Fruit fly (Drosophila melanogaster) whole organism, embryonic: ENCODE measurements around the gene Tsp33B.

Experiments used
- CG10147 ChIP-seq: fragments of 200-800 bp; sonication (Bioruptor generic); optimal IDR thresholded peaks from 2 replicates; lab custom pipeline; 2019; ENCODE audit warnings: missing biosample characterization, mild to moderate bottlenecking, missing genetic modification characterization, moderate library complexity
- CG10267 ChIP-seq: fragments of 200-800 bp; sonication (Bioruptor generic); optimal IDR thresholded peaks from 2 replicates; lab custom pipeline; 2018; ENCODE audit warnings: missing biosample characterization, mild to moderate bottlenecking, missing genetic modification characterization, moderate library complexity
- CG10654 ChIP-seq: fragments of 200-800 bp; sonication (Bioruptor generic); optimal IDR thresholded peaks from 2 replicates; lab custom pipeline; 2016; ENCODE audit warnings: missing biosample characterization, missing genetic modification characterization
- CG10959 ChIP-seq: fragments of 200-800 bp; sonication (Bioruptor generic); IDR thresholded peaks from 2 replicates; pipeline ENCODE4 v1.3.6; 2022; ENCODE audit warnings: missing biosample characterization, missing genetic modification characterization
- CG11456 ChIP-seq: fragments of 200-800 bp; sonication (Bioruptor generic); IDR thresholded peaks from 3 replicates; pipeline ENCODE4 v1.3.6; 2022; ENCODE audit warnings: missing biosample characterization, missing genetic modification characterization
- CG14710 ChIP-seq: fragments of 200-800 bp; sonication (Bioruptor generic); optimal IDR thresholded peaks from 3 replicates; lab custom pipeline; 2019; ENCODE audit warnings: missing biosample characterization, mild to moderate bottlenecking, missing genetic modification characterization, moderate library complexity
- CG16863 ChIP-seq: fragments of 200-800 bp; sonication (Bioruptor generic); optimal IDR thresholded peaks from 3 replicates; lab custom pipeline; 2016; ENCODE audit warnings: missing biosample characterization, missing genetic modification characterization
- CG17328 ChIP-seq: fragments of 200-800 bp; sonication (Bioruptor generic); IDR thresholded peaks from 2 replicates; pipeline ENCODE4 v1.3.6; 2022; ENCODE audit warnings: missing biosample characterization, missing genetic modification characterization
- CG34422 ChIP-seq: fragments of 200-800 bp; sonication (Bioruptor generic); IDR thresholded peaks from 3 replicates; pipeline ENCODE4 v1.3.6; 2022; ENCODE audit warnings: missing biosample characterization, missing genetic modification characterization
- CG4404 ChIP-seq: fragments of 200-800 bp; sonication (Bioruptor generic); IDR thresholded peaks from 2 replicates; pipeline ENCODE4 v1.3.6; 2022; ENCODE audit warnings: missing biosample characterization, missing genetic modification characterization
- CG8290 ChIP-seq, 3 experiments: fragments of 200-800 bp; sonication (Bioruptor generic); optimal IDR thresholded peaks; 2 replicates each; lab custom pipeline; 2016 to 2019; ENCODE audit warnings: missing biosample characterization in 3 of 3, missing genetic modification characterization in 3 of 3, mild to moderate bottlenecking in 2 of 3, moderate library complexity in 1 of 3
- Deaf1 ChIP-seq: fragments of 200-800 bp; optimal IDR thresholded peaks from 3 replicates; lab custom pipeline; 2019; ENCODE audit warnings: missing biosample characterization, mild to moderate bottlenecking, missing genetic modification characterization, moderate library complexity
- Dll ChIP-seq: fragments of 200-800 bp; sonication (Bioruptor generic); IDR thresholded peaks from 4 replicates; pipeline ENCODE4 v1.3.6; 2022; ENCODE audit warnings: missing biosample characterization, missing genetic modification characterization; ENCODE audit not compliant: partially characterized antibody
- Ets65A ChIP-seq: fragments of 200-800 bp; sonication (Bioruptor generic); peaks from one replicate; lab custom pipeline; 2016; ENCODE audit warnings: missing biosample characterization, missing genetic modification characterization
- Spps ChIP-seq: fragments of 200-800 bp; sonication (Bioruptor generic); optimal IDR thresholded peaks from 2 replicates; lab custom pipeline; 2018; ENCODE audit warnings: missing biosample characterization, mild to moderate bottlenecking, missing genetic modification characterization
- Sry-δ ChIP-seq: fragments of 200-800 bp; sonication (Bioruptor generic); optimal IDR thresholded peaks from 2 replicates; lab custom pipeline; 2016; ENCODE audit warnings: missing biosample characterization, missing genetic modification characterization
- bcd ChIP-seq: fragments of 200-800 bp; sonication (Bioruptor generic); optimal IDR thresholded peaks from 2 replicates; lab custom pipeline; 2017; ENCODE audit warnings: missing biosample characterization, mild to moderate bottlenecking, missing genetic modification characterization
- ci ChIP-seq: fragments of 200-800 bp; sonication (Bioruptor generic); IDR thresholded peaks from 3 replicates; pipeline ENCODE4 v1.3.6; 2022; ENCODE audit warnings: missing biosample characterization, missing genetic modification characterization
- crp ChIP-seq, 2 experiments: fragments of 200-800 bp; sonication (Bioruptor generic); optimal IDR thresholded peaks; 2 replicates in 1 of 2; 3 replicates in 1 of 2; lab custom pipeline; 2017; ENCODE audit warnings: missing biosample characterization in 2 of 2, missing genetic modification characterization in 2 of 2, mild to moderate bottlenecking in 1 of 2, moderate library complexity in 1 of 2
- ewg ChIP-seq: fragments of 200-800 bp; sonication (Bioruptor generic); optimal IDR thresholded peaks from 3 replicates; lab custom pipeline; 2017; ENCODE audit warnings: mild to moderate bottlenecking, missing biosample characterization, missing genetic modification reagents, missing genetic modification characterization
- gro ChIP-seq: fragments of 200-800 bp; sonication (Bioruptor generic); optimal IDR thresholded peaks from 2 replicates; lab custom pipeline; 2016; ENCODE audit warnings: missing biosample characterization, missing genetic modification characterization
- h ChIP-seq: fragments of >200 bp; optimal IDR thresholded peaks from 2 replicates; lab custom pipeline; 2017
- mam ChIP-seq: fragments of 200-800 bp; sonication (Bioruptor generic); optimal IDR thresholded peaks from 3 replicates; lab custom pipeline; 2016; ENCODE audit warnings: missing biosample characterization, missing genetic modification characterization
- otp ChIP-seq: fragments of 200-800 bp; sonication (Bioruptor generic); IDR thresholded peaks from 3 replicates; pipeline ENCODE4, ENCODE4 v1.3.6; 2022; ENCODE audit warnings: missing biosample characterization, missing genetic modification characterization
- peb ChIP-seq: fragments of 200-800 bp; sonication (Bioruptor generic); IDR thresholded peaks from 2 replicates; pipeline ENCODE4 v1.3.6; 2022; ENCODE audit warnings: missing biosample characterization, missing genetic modification characterization
- row ChIP-seq: fragments of 200-800 bp; sonication (Bioruptor generic); IDR thresholded peaks from 3 replicates; pipeline ENCODE4 v1.3.6; 2022; ENCODE audit warnings: missing biosample characterization, missing genetic modification characterization
- sisA ChIP-seq: fragments of 200-800 bp; sonication (Bioruptor generic); IDR thresholded peaks from 2 replicates; pipeline ENCODE4 v1.3.6; 2022; ENCODE audit warnings: missing biosample characterization, missing genetic modification characterization
- stwl ChIP-seq: fragments of 200-800 bp; sonication (Bioruptor generic); optimal IDR thresholded peaks from 3 replicates; lab custom pipeline; 2018; ENCODE audit warnings: missing biosample characterization, mild to moderate bottlenecking, missing genetic modification characterization, moderate library complexity
- tio ChIP-seq: fragments of 200-800 bp; sonication (Bioruptor generic); optimal IDR thresholded peaks from 2 replicates; lab custom pipeline; 2017; ENCODE audit warnings: missing biosample characterization, missing genetic modification characterization, inconsistent platforms
- usp ChIP-seq: fragments of >200 bp; optimal IDR thresholded peaks from 2 replicates; lab custom pipeline; 2017; ENCODE audit warnings: missing biosample characterization, missing genetic modification characterization
- zen ChIP-seq: fragments of 200-800 bp; sonication (Bioruptor generic); optimal IDR thresholded peaks from 3 replicates; lab custom pipeline; 2018; ENCODE audit warnings: missing biosample characterization, mild to moderate bottlenecking, missing genetic modification characterization, moderate library complexity

Gene Tsp33B

dm6 chr2L:11793986-11794385 lies 1.8 kb upstream of the Tsp33B start, which contains the start of gene CG14937 (continued):
- TF ChIP-seq Dll (peak; percentile 41; the same call in 1 of the 4 replicates), zen (peak; percentile 76), Sry-δ (peak; percentile 42), CG4404 (GFP tag; lab: Robert Waterston, UW) (no peak)

DNA sequence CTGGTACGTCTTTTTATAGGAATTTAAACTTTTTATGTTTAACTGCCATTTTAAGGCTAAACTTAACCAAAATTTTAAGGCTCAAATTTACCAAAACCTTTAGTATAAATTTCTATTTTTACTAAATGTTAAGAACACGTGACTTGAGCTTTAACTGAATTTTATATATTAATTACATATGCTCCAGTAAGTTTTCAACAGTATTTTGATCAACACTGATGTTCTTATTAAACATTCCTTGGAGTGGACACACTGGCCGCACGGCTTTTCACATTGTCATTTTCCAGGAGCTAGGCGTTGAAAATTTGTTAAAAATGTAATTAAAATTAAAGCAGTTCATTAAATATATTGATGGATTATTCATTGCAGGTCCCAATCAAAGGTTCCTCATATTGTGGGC lies 2.5 kb downstream of the Tsp33B start, which contains the start of gene CG14932:
Gene CG14932 (plus strand): TSS at position 230 of the 400 bp plus-strand sequence.
- peak; percentile 39 for TF ChIP-seq stwl (tag; lab: Kevin White, UChicago)
- TF ChIP-seq CG14710: peak; percentile 95
- TF ChIP-seq ewg (GFP tag; lab: Kevin White, UChicago): no peak
- TF ChIP-seq CG10267: peak; percentile 24
- TF ChIP-seq, all 482 proteins: peak for 3

dm6 chr2L:11788034-11788433 lies 4.1 kb downstream of the Tsp33B start, which contains the start of gene CG14931:
Gene CG14931 (plus strand): TSS chr2L:11788334.
- TF ChIP-seq ci: no peak
- TF ChIP-seq mam (GFP tag; lab: Kevin White, UChicago): no peak
- no peak for TF ChIP-seq otp

DNA sequence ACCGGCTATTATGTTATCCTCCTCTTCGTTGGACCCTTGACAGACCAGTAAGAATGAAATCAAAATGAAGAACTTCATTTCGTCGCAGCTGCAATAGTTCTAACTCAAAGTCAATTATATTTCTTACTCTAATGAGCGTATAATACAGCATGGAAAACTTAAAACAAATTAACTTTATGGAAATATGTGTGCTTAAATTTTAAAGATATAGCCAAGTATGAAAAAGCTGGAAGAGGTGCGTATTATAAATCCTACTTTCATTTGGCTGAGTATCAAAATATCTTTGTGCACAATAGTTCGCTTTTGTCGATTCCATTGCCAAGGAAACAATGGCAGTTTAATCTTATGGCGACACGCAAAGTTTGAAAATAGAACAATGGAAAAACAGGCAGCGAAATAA lies 37.8 kb downstream of the Tsp33B start, which contains the start of gene Sfp33A1:
Gene Sfp33A1 (minus strand): TSS at position 101 of the 400 bp plus-strand sequence.
- TF ChIP-seq Ets65A (GFP tag; lab: Kevin White, UChicago) (peak; percentile 25), CG10654 (GFP tag; lab: Kevin White, UChicago) (no peak)

dm6 chr2L:11753922-11754321 lies 38.2 kb downstream of the Tsp33B start, which contains the start of gene CG42471:
Gene CG42471 (minus strand): TSS chr2L:11754022.
- TF ChIP-seq bcd (GFP tag; lab: Kevin White, UChicago): no peak
- no peak for TF ChIP-seq Deaf1 (tag; lab: Kevin White, UChicago)
- TF ChIP-seq peb: no peak
- TF ChIP-seq crp (GFP tag; optimal IDR thresholded peaks at IDR 0.05; lab: Kevin White, UChicago): no peak
- TF ChIP-seq CG10147: no peak
- no peak for TF ChIP-seq gro
- no peak for TF ChIP-seq sisA (GFP tag; lab: Robert Waterston, UW)
- no peak for TF ChIP-seq row (GFP tag; lab: Robert Waterston, UW)
- TF ChIP-seq h (lab: Kevin White, UChicago): no peak
- no peak for TF ChIP-seq CG11456 (GFP tag; lab: Robert Waterston, UW)
- no peak for TF ChIP-seq tio
- TF ChIP-seq CG10959 (GFP tag; lab: Robert Waterston, UW): no peak
- TF ChIP-seq CG17328 (GFP tag; lab: Robert Waterston, UW): no peak
- TF ChIP-seq CG16863 (GFP tag; lab: Kevin White, UChicago): no peak
- TF ChIP-seq, all 482 proteins: peak for 0

dm6 chr2L:11753455-11753854 lies 38.7 kb downstream of the Tsp33B start, which contains the start of gene CG42470:
Gene CG42470 (minus strand): TSS chr2L:11753555.
- TF ChIP-seq CG34422 (no peak), CG8290 (GFP tag; optimal IDR thresholded peaks at IDR 0.05; lab: Kevin White, UChicago) (no peak), CG8290 (tag; optimal IDR thresholded peaks at IDR 0.05; lab: Kevin White, UChicago) (no peak), Spps (tag; lab: Kevin White, UChicago) (no peak), usp (GFP tag; lab: Kevin White, UChicago) (no peak)
